Worm (Caenorhabditis elegans) whole organism, L4/young adult: ENCODE data around the gene nspg-11.

Experiments used
- W03F9.2 ChIP-seq: fragments of 150-350 bp; optimal IDR thresholded peaks from 2 replicates; lab custom pipeline; 2014; ENCODE audit warnings: missing biosample characterization, missing genetic modification characterization
- him-1 ChIP-seq: sonication (generic microtip); optimal IDR thresholded peaks from 2 replicates; lab custom pipeline; 2016; ENCODE audit warnings: missing genotype, missing genetic modification reagents, missing genetic modification characterization, missing compliant biosample characterization

- TF ChIP-seq him-1 (tag; lab: Kevin White, UChicago) (no peak), W03F9.2 (tag; lab: Kevin White, UChicago) (no peak)
Observed at ce11 chrIV:9366411-9366810, 42.5 kb upstream of the nspg-11 start, which contains the start of gene pezo-1.
